Fruit fly (Drosophila melanogaster) whole organism, prepupa: Measurements from ENCODE around the gene spen.

Experiments
- Blimp-1 ChIP-seq: fragments of 200-800 bp; sonication (Bioruptor generic); optimal IDR thresholded peaks from 3 replicates; lab custom pipeline; 2017; ENCODE audit warnings: missing biosample characterization, missing genetic modification characterization, mild to moderate bottlenecking, moderate library complexity, missing genetic modification reagents
- CG10631 ChIP-seq: fragments of 200-800 bp; sonication (Bioruptor generic); optimal IDR thresholded peaks from 2 replicates; lab custom pipeline; 2016; ENCODE audit warnings: missing biosample characterization, missing genetic modification characterization
- CG10669 ChIP-seq: fragments of 200-800 bp; sonication (Bioruptor generic); optimal IDR thresholded peaks from 3 replicates; lab custom pipeline; 2018; ENCODE audit warnings: missing biosample characterization, mild to moderate bottlenecking, missing genetic modification characterization, moderate library complexity
- CG11762 ChIP-seq: fragments of 200-800 bp; sonication (Bioruptor generic); optimal IDR thresholded peaks from 3 replicates; lab custom pipeline; 2016; ENCODE audit warnings: missing biosample characterization, missing genetic modification characterization; ENCODE audit not compliant: insufficient read depth
- CG15336 ChIP-seq: fragments of 200-800 bp; sonication (Bioruptor generic); IDR thresholded peaks from 2 replicates; pipeline ENCODE4 v1.3.6; 2022; ENCODE audit warnings: missing biosample characterization, missing genetic modification characterization
- CG1621 ChIP-seq: fragments of 200-800 bp; sonication (Bioruptor generic); optimal IDR thresholded peaks from 3 replicates; lab custom pipeline; 2018; ENCODE audit warnings: missing biosample characterization, mild to moderate bottlenecking, missing genetic modification characterization
- CG16779 ChIP-seq: fragments of 200-800 bp; sonication (Bioruptor generic); optimal IDR thresholded peaks from 3 replicates; lab custom pipeline; 2017; ENCODE audit warnings: missing biosample characterization, mild to moderate bottlenecking, missing genetic modification characterization
- CG32006 ChIP-seq: fragments of 200-800 bp; sonication (Bioruptor generic); optimal IDR thresholded peaks from 3 replicates; lab custom pipeline; 2017; ENCODE audit warnings: missing biosample characterization, mild to moderate bottlenecking, missing genetic modification characterization
- CG34406 ChIP-seq: fragments of 200-800 bp; sonication (Bioruptor generic); optimal IDR thresholded peaks from 3 replicates; lab custom pipeline; 2016; ENCODE audit warnings: missing biosample characterization, missing genetic modification characterization
- CG3919 ChIP-seq: fragments of 200-800 bp; sonication (Bioruptor generic); optimal IDR thresholded peaks from 3 replicates; lab custom pipeline; 2016; ENCODE audit warnings: missing biosample characterization, missing genetic modification characterization
- CG4318 ChIP-seq: fragments of 200-800 bp; sonication (Bioruptor generic); optimal IDR thresholded peaks from 3 replicates; lab custom pipeline; 2017; ENCODE audit warnings: missing biosample characterization, mild to moderate bottlenecking, missing genetic modification characterization
- CG6163 ChIP-seq: fragments of 200-800 bp; sonication (Bioruptor generic); IDR thresholded peaks from 3 replicates; pipeline ENCODE4 v1.3.6; 2022; ENCODE audit warnings: missing biosample characterization, missing genetic modification characterization
- CG6276 ChIP-seq: fragments of 200-800 bp; sonication (Bioruptor generic); optimal IDR thresholded peaks from 2 replicates; lab custom pipeline; 2017; ENCODE audit warnings: missing biosample characterization, mild to moderate bottlenecking, missing genetic modification characterization
- CG6792 ChIP-seq: fragments of 200-800 bp; sonication (Bioruptor generic); optimal IDR thresholded peaks from 3 replicates; lab custom pipeline; 2016; ENCODE audit warnings: missing biosample characterization, missing genetic modification characterization
- CG6808 ChIP-seq: fragments of 200-800 bp; sonication (Bioruptor generic); optimal IDR thresholded peaks from 3 replicates; lab custom pipeline; 2017; ENCODE audit warnings: missing biosample characterization, missing genetic modification characterization, mild to moderate bottlenecking, moderate library complexity, missing genetic modification reagents
- CG6854 ChIP-seq: fragments of 200-800 bp; sonication (Bioruptor generic); optimal IDR thresholded peaks from 2 replicates; lab custom pipeline; 2017; ENCODE audit warnings: missing biosample characterization, mild to moderate bottlenecking, missing genetic modification characterization
- CG7368 ChIP-seq: fragments of 200-800 bp; sonication (Bioruptor generic); optimal IDR thresholded peaks from 3 replicates; lab custom pipeline; 2016; ENCODE audit warnings: missing biosample characterization, missing genetic modification characterization
- CG8632 ChIP-seq: fragments of 200-800 bp; sonication (Bioruptor generic); optimal IDR thresholded peaks from 3 replicates; lab custom pipeline; 2016; ENCODE audit warnings: missing biosample characterization, missing genetic modification characterization
- CG9139 ChIP-seq: fragments of 200-800 bp; sonication (Bioruptor generic); optimal IDR thresholded peaks from 3 replicates; lab custom pipeline; 2017; ENCODE audit warnings: missing biosample characterization, mild to moderate bottlenecking, missing genetic modification characterization
- Eip75B ChIP-seq: fragments of 200-800 bp; sonication (Bioruptor generic); optimal IDR thresholded peaks from 3 replicates; lab custom pipeline; 2016; ENCODE audit warnings: missing biosample characterization, missing genetic modification characterization
- Eip78C ChIP-seq: fragments of 200-800 bp; sonication (Bioruptor generic); peaks from one replicate; lab custom pipeline; 2016; ENCODE audit warnings: missing biosample characterization, missing genetic modification characterization
- Eip93F ChIP-seq: fragments of 200-800 bp; sonication (Bioruptor generic); optimal IDR thresholded peaks from 2 replicates; lab custom pipeline; 2016; ENCODE audit warnings: missing biosample characterization, mild to moderate bottlenecking, missing genetic modification characterization
- Ets96B ChIP-seq: fragments of 200-800 bp; optimal IDR thresholded peaks from 2 replicates; lab custom pipeline; 2019; ENCODE audit warnings: missing biosample characterization, mild to moderate bottlenecking, missing genetic modification characterization, moderate library complexity
- Gug ChIP-seq: fragments of 200-800 bp; sonication (Bioruptor generic); IDR thresholded peaks from 2 replicates; pipeline ENCODE4 v1.3.6; 2022; ENCODE audit warnings: missing biosample characterization, missing genetic modification characterization
- Hr38 ChIP-seq: sonication (Bioruptor generic); optimal IDR thresholded peaks from 2 replicates; lab custom pipeline; 2016; ENCODE audit warnings: missing biosample characterization, missing genetic modification characterization
- Hr4 ChIP-seq: fragments of 200-800 bp; sonication (Bioruptor generic); optimal IDR thresholded peaks from 3 replicates; lab custom pipeline; 2016; ENCODE audit warnings: missing biosample characterization, missing genetic modification characterization
- OdsH ChIP-seq: fragments of 200-800 bp; sonication (Bioruptor generic); optimal IDR thresholded peaks from 3 replicates; lab custom pipeline; 2016; ENCODE audit warnings: missing biosample characterization, missing genetic modification characterization
- Sox102F ChIP-seq: fragments of 200-800 bp; sonication (Bioruptor generic); optimal IDR thresholded peaks from 2 replicates; lab custom pipeline; 2016; ENCODE audit warnings: missing biosample characterization, mild to moderate bottlenecking, missing genetic modification characterization
- Sox14 ChIP-seq: fragments of 200-800 bp; sonication (Bioruptor generic); optimal IDR thresholded peaks from 3 replicates; lab custom pipeline; 2016; ENCODE audit warnings: missing biosample characterization, missing genetic modification characterization
- achi ChIP-seq: fragments of 200-800 bp; sonication (Bioruptor generic); optimal IDR thresholded peaks from 3 replicates; lab custom pipeline; 2016; ENCODE audit warnings: missing biosample characterization, missing genetic modification characterization
- acj6 ChIP-seq: fragments of 200-800 bp; sonication (Bioruptor generic); optimal IDR thresholded peaks from 3 replicates; lab custom pipeline; 2016; ENCODE audit warnings: missing biosample characterization, missing genetic modification characterization
- dac ChIP-seq: fragments of 200-800 bp; sonication (Bioruptor generic); optimal IDR thresholded peaks from 2 replicates; lab custom pipeline; 2017; ENCODE audit warnings: missing biosample characterization, mild to moderate bottlenecking, missing genetic modification characterization
- dsx ChIP-seq: fragments of 200-800 bp; optimal IDR thresholded peaks from 3 replicates; lab custom pipeline; 2019; ENCODE audit warnings: missing biosample characterization, mild to moderate bottlenecking, missing genetic modification characterization, moderate library complexity; ENCODE audit not compliant: poor library complexity, severe bottlenecking
- eg ChIP-seq: fragments of 200-800 bp; sonication (Bioruptor generic); IDR thresholded peaks from 3 replicates; pipeline ENCODE4 v1.3.6; 2022; ENCODE audit warnings: missing biosample characterization, missing genetic modification characterization
- esn ChIP-seq: fragments of 200-800 bp; sonication (Bioruptor generic); optimal IDR thresholded peaks from 2 replicates; lab custom pipeline; 2016; ENCODE audit warnings: missing biosample characterization, mild to moderate bottlenecking, missing genetic modification characterization, moderate library complexity
- fd59A ChIP-seq: fragments of 200-800 bp; sonication (Bioruptor generic); optimal IDR thresholded peaks from 2 replicates; lab custom pipeline; 2017; ENCODE audit warnings: missing biosample characterization, mild to moderate bottlenecking, missing genetic modification characterization, missing genetic modification reagents
- fd85E ChIP-seq: fragments of 200-800 bp; sonication (Bioruptor generic); optimal IDR thresholded peaks from 3 replicates; lab custom pipeline; 2016; ENCODE audit warnings: missing biosample characterization, missing genetic modification characterization
- fkh ChIP-seq: fragments of 200-800 bp; sonication (Bioruptor generic); optimal IDR thresholded peaks from 3 replicates; lab custom pipeline; 2017; ENCODE audit warnings: missing biosample characterization, mild to moderate bottlenecking, missing genetic modification characterization, moderate library complexity
- lz ChIP-seq: fragments of 200-800 bp; sonication (Bioruptor generic); optimal IDR thresholded peaks from 3 replicates; lab custom pipeline; 2016; ENCODE audit warnings: missing biosample characterization, missing genetic modification characterization
- net ChIP-seq: fragments of 200-800 bp; sonication (Bioruptor generic); optimal IDR thresholded peaks from 3 replicates; lab custom pipeline; 2016; ENCODE audit warnings: missing biosample characterization, missing genetic modification characterization
- pdm3 ChIP-seq: fragments of 200-800 bp; sonication (Bioruptor generic); optimal IDR thresholded peaks from 3 replicates; lab custom pipeline; 2016; ENCODE audit warnings: missing biosample characterization, missing genetic modification characterization
- salr ChIP-seq, 2 experiments: fragments of 200-800 bp; sonication (Bioruptor generic); optimal IDR thresholded peaks; 3 replicates each; lab custom pipeline; 2016 to 2018; ENCODE audit warnings: missing biosample characterization in 2 of 2, missing genetic modification characterization in 2 of 2, mild to moderate bottlenecking in 1 of 2
- spab ChIP-seq: fragments of 200-800 bp; sonication (Bioruptor generic); optimal IDR thresholded peaks from 2 replicates; lab custom pipeline; 2017; ENCODE audit warnings: missing biosample characterization, mild to moderate bottlenecking, missing genetic modification characterization, missing genetic modification reagents
- ss ChIP-seq, 2 experiments: fragments of 200-800 bp; sonication (Bioruptor generic); optimal IDR thresholded peaks; 2 replicates in 1 of 2; 3 replicates in 1 of 2; lab custom pipeline; 2017 to 2018; ENCODE audit warnings: mild to moderate bottlenecking in 2 of 2, missing biosample characterization in 2 of 2, missing genetic modification characterization in 2 of 2, moderate library complexity in 1 of 2
- svp ChIP-seq: fragments of 200-800 bp; sonication (Bioruptor generic); peaks from one replicate; lab custom pipeline; 2016; ENCODE audit warnings: missing biosample characterization, missing genetic modification characterization
- topi ChIP-seq: fragments of 200-800 bp; sonication (Bioruptor generic); optimal IDR thresholded peaks from 3 replicates; lab custom pipeline; 2016; ENCODE audit warnings: missing biosample characterization, missing genetic modification characterization
- vri ChIP-seq: fragments of 200-800 bp; sonication (Bioruptor generic); optimal IDR thresholded peaks from 3 replicates; lab custom pipeline; 2016; ENCODE audit warnings: missing biosample characterization, mild to moderate bottlenecking, missing genetic modification characterization

The spen gene

dm6 chr2L:158649-159257 is at the start of gene spen, which contains the start of gene CG33635:
TSS of gene spen (plus strand) at chr2L:159032.
TSS of gene CG33635 (minus strand) at chr2L:158664.
- TF ChIP-seq spab (GFP tag; lab: Kevin White, UChicago) (no peak), Ets96B (tag; lab: Kevin White, UChicago) (peak; percentile 37), CG6163 (GFP tag; lab: Robert Waterston, UW) (no peak), eg (GFP tag; lab: Robert Waterston, UW) (no peak), CG11762 (GFP tag; lab: Kevin White, UChicago) (peak; percentile 20), Eip75B (GFP tag; lab: Kevin White, UChicago) (peak; percentile 34), svp (GFP tag; lab: Kevin White, UChicago) (no peak), acj6 (GFP tag; lab: Kevin White, UChicago) (no peak), lz (GFP tag; lab: Kevin White, UChicago) (no peak), CG6276 (GFP tag; lab: Kevin White, UChicago) (no peak), CG7368 (GFP tag; lab: Kevin White, UChicago) (peak; percentile 1), salr (GFP tag; optimal IDR thresholded peaks at IDR 0.05; lab: Kevin White, UChicago) (peak in 1 of 2 experiments; percentile 14), Gug (GFP tag; lab: Robert Waterston, UW) (no peak), dsx (GFP tag; lab: Kevin White, UChicago) (peak; percentile 71), Sox14 (GFP tag; lab: Kevin White, UChicago) (peak; percentile 62), Blimp-1 (GFP tag; lab: Kevin White, UChicago) (no peak), Hr38 (GFP tag; lab: Kevin White, UChicago) (no peak), CG10669 (GFP tag; lab: Kevin White, UChicago) (no peak), topi (GFP tag; lab: Kevin White, UChicago) (peak; percentile 35), CG10631 (no peak), Sox102F (no peak), OdsH (GFP tag; lab: Kevin White, UChicago) (no peak), CG34406 (GFP tag; lab: Kevin White, UChicago) (no peak), esn (GFP tag; lab: Kevin White, UChicago) (peak; percentile 58), Hr4 (GFP tag; lab: Kevin White, UChicago) (no peak), dac (GFP tag; lab: Kevin White, UChicago) (no peak), fd59A (no peak), Eip93F (GFP tag; lab: Kevin White, UChicago) (peak; percentile 52), CG6854 (GFP tag; lab: Kevin White, UChicago) (peak; percentile 59), vri (GFP tag; lab: Kevin White, UChicago) (peak; percentile 82), CG16779 (tag; lab: Kevin White, UChicago) (peak; percentile 53), CG1621 (tag; lab: Kevin White, UChicago) (peak; percentile 52), ss (GFP tag; optimal IDR thresholded peaks at IDR 0.05; lab: Kevin White, UChicago) (peak; percentile 13 to 48), CG9139 (peak; percentile 24), achi (GFP tag; lab: Kevin White, UChicago) (no peak), fd85E (peak; percentile 50), CG32006 (GFP tag; lab: Kevin White, UChicago) (no peak), CG6792 (GFP tag; lab: Kevin White, UChicago) (no peak), net (GFP tag; lab: Kevin White, UChicago) (peak; percentile 41), fkh (GFP tag; lab: Kevin White, UChicago) (peak; percentile 76), CG6808 (GFP tag; lab: Kevin White, UChicago) (peak; percentile 39), CG8632 (GFP tag; lab: Kevin White, UChicago) (no peak), CG15336 (GFP tag; lab: Robert Waterston, UW) (no peak), pdm3 (no peak), CG4318 (GFP tag; lab: Kevin White, UChicago) (no peak), Eip78C (GFP tag; lab: Kevin White, UChicago) (peak; percentile 84), CG3919 (GFP tag; lab: Kevin White, UChicago) (peak; percentile 59)
- TF ChIP-seq, all 60 proteins: peak for 22
